Worm (Caenorhabditis elegans) whole organism, late embryonic: ENCODE data around the gene hlh-4.

Source experiments
- ceh-2 ChIP-seq: sonication (generic microtip); optimal IDR thresholded peaks from 2 replicates; lab custom pipeline; 2016; ENCODE audit warnings: missing genotype, missing genetic modification characterization, missing compliant biosample characterization
- ceh-22 ChIP-seq: sonication (generic microtip); optimal IDR thresholded peaks from 2 replicates; lab custom pipeline; 2017; ENCODE audit warnings: missing biosample characterization, missing genetic modification characterization
- ceh-9 ChIP-seq: sonication (generic microtip); optimal IDR thresholded peaks from 2 replicates; lab custom pipeline; 2016; ENCODE audit warnings: mild to moderate bottlenecking, missing genetic modification characterization, inconsistent platforms, missing compliant biosample characterization
- ets-4 ChIP-seq: sonication (generic microtip); optimal IDR thresholded peaks from 2 replicates; lab custom pipeline; 2016; ENCODE audit warnings: missing genetic modification characterization, missing compliant biosample characterization
- fkh-6 ChIP-seq: sonication (generic microtip); optimal IDR thresholded peaks from 2 replicates; lab custom pipeline; 2016; ENCODE audit warnings: missing genetic modification characterization, missing compliant biosample characterization
- hlh-13 ChIP-seq: fragments of 200-800 bp; sonication (Bioruptor generic); optimal IDR thresholded peaks from 2 replicates; lab custom pipeline; 2018; ENCODE audit warnings: mild to moderate bottlenecking, missing genetic modification characterization, missing compliant biosample characterization
- hlh-15 ChIP-seq: sonication (generic microtip); optimal IDR thresholded peaks from 2 replicates; lab custom pipeline; 2016; ENCODE audit warnings: missing genetic modification characterization, missing compliant biosample characterization
- hlh-30 ChIP-seq: sonication (generic microtip); optimal IDR thresholded peaks from 2 replicates; lab custom pipeline; 2017; ENCODE audit warnings: antibody characterized with exemption, missing genetic modification characterization, missing compliant biosample characterization; ENCODE audit not compliant: insufficient read depth
- nfya-1 ChIP-seq: sonication (generic microtip); optimal IDR thresholded peaks from 2 replicates; lab custom pipeline; 2017; ENCODE audit warnings: missing genetic modification characterization, mild to moderate bottlenecking, missing compliant biosample characterization, antibody characterized with exemption, moderate library complexity
- rnt-1 ChIP-seq: sonication (generic microtip); optimal IDR thresholded peaks from 2 replicates; lab custom pipeline; 2016; ENCODE audit warnings: missing genetic modification characterization, missing compliant biosample characterization

DNA sequence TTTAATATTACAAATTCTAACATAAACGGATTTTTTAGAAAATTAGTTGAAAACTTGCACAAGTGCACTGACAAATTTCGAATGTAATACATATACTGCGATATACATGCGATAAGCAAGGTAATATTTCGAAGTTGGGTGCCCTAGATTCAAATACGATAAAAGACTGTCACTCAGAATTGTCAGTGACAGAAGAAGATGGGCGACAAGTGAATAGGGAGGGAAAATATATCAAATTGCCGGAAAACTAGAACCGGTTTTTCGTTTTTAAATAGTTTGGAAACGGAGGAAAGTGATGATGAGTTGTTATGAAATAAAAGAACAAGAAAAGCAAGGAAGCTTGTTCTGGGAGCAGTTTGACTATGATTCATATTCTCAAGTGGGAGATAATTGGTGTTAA, 4.8 kb downstream of the hlh-4 start:
- TF ChIP-seq rnt-1 (tag; lab: Kevin White, UChicago) = no peak
- TF ChIP-seq nfya-1 (tag; lab: Kevin White, UChicago) = no peak
- TF ChIP-seq ceh-22 (tag; lab: Kevin White, UChicago) = no peak
- TF ChIP-seq ceh-9 (tag; lab: Kevin White, UChicago) = no peak
- TF ChIP-seq ceh-2 = no peak
- no peak for TF ChIP-seq hlh-13 (GFP tag; lab: Kevin White, UChicago)
- no peak for TF ChIP-seq hlh-15 (tag; lab: Kevin White, UChicago)
- no peak for TF ChIP-seq ets-4 (tag; lab: Kevin White, UChicago)
- no peak for TF ChIP-seq hlh-30 (tag; lab: Kevin White, UChicago)
- TF ChIP-seq fkh-6 (tag; lab: Kevin White, UChicago) = no peak
